Worm (Caenorhabditis elegans): Measurements from ENCODE around the gene K07F5.12.

Gene K07F5.12

DNA sequence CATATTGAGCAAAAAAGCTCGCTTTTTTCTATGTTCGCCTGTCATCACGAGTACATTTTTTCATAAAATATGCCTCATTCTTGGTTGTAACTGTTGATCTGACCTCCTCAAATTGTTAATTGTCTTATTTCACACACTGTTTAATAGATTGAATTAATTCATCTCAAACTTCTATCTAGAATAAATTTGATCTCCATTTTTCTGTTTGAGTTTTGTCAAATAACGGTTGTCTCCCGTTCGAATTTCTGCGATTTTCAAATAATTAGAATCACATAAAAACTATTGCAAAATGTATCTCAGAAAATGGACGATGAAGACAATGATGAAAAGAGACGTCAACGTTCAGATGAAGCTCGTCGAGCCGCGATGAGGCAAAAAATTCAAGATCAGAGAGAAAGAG, 6.1 kb downstream of the K07F5.12 start, which contains the start of gene K07F5.14:
Gene K07F5.14 (plus strand): TSS at position 301 of the 400 bp plus-strand sequence.
- TF ChIP-seq tra-4 (tag; optimal IDR thresholded peaks at IDR 0.05) (no peak), hnd-1 (tag; optimal IDR thresholded peaks at IDR 0.05) (no peak), tbx-11 (GFP tag; IDR thresholded peaks at IDR 0.05) (no peak), ceh-36 (tag; optimal IDR thresholded peaks at IDR 0.05) (no peak)

DNA sequence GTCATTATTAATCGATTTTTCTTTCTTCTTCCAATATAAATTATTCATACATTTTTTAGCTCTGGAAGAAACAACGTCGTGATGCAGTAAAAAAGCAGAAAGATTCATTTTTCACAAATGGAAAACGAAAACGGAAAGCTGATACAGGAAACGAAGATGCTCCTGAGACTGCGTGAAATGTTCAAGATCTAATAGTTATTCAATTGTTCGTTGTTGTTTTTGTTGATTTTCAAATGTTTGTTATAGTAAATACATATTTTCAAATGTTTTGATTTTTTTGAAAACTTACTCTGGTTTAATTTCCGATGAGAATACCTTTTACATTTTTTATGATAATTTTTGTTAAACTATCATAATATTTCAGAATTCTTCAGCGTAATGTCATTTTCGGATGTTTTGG, 8.0 kb downstream of the K07F5.12 start, which contains the start of gene K07F5.16:
Gene K07F5.16 (plus strand): TSS at position 301 of the 400 bp plus-strand sequence.
- no peak for TF ChIP-seq ama-1 (optimal IDR thresholded peaks at IDR 0.05)
- TF ChIP-seq hnd-1 (tag; optimal IDR thresholded peaks at IDR 0.05): no peak
- TF ChIP-seq hmbx-1 (tag; optimal IDR thresholded peaks at IDR 0.05): no peak
- TF ChIP-seq tra-4 (tag; optimal IDR thresholded peaks at IDR 0.05): no peak
- no peak for TF ChIP-seq tbx-11 (GFP tag; IDR thresholded peaks at IDR 0.05)
- TF ChIP-seq ceh-36 (tag; optimal IDR thresholded peaks at IDR 0.05): no peak
- TF ChIP-seq B0310.2 (tag; optimal IDR thresholded peaks at IDR 0.05): no peak
- no peak for TF ChIP-seq sea-1 (GFP tag; conservative IDR thresholded peaks at IDR 0.05)
- TF ChIP-seq tbx-37 (GFP tag; conservative IDR thresholded peaks at IDR 0.05): no peak
- no peak for TF ChIP-seq aly-1 (tag; optimal IDR thresholded peaks at IDR 0.05)
- TF ChIP-seq pes-1 (GFP tag; IDR thresholded peaks at IDR 0.05): no peak
- TF ChIP-seq hmg-4 (GFP tag; optimal IDR thresholded peaks at IDR 0.05): no peak
- no peak for TF ChIP-seq scrt-1 (GFP tag; IDR thresholded peaks at IDR 0.05)

DNA sequence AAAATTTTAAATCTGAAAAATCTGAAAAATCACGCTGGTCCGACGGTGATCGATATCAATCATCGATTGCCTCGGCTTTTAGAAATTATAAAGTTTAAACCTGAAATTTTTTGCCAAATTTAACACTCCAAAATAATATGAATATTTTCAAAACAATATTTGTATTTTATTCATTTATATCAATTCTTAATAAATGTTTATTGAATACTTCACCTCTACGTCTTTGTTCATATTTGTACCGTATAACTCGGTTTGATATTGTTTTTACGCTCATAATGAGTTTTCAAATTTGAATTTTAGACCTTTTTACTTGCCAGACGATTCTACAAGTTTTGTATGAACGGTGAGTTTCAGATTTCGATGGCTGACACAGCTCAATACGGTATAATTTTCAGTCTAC, 9.0 kb downstream of the K07F5.12 start, which contains the start of the genes K07F5.15 and K07F5.22:
Gene K07F5.15 (plus strand): TSS at position 301 of the 400 bp plus-strand sequence.
Gene K07F5.22 (plus strand): TSS at position 301 of the 400 bp plus-strand sequence.
- TF ChIP-seq tbx-11 (GFP tag; IDR thresholded peaks at IDR 0.05) (no peak), tra-4 (tag; optimal IDR thresholded peaks at IDR 0.05) (no peak), pes-1 (GFP tag; IDR thresholded peaks at IDR 0.05) (no peak), flt-1 (GFP tag; IDR thresholded peaks at IDR 0.05) (no peak), ama-1 (optimal IDR thresholded peaks at IDR 0.05) (no peak), hmbx-1 (tag; optimal IDR thresholded peaks at IDR 0.05) (no peak), scrt-1 (GFP tag; IDR thresholded peaks at IDR 0.05) (no peak), ceh-13 (GFP tag; optimal IDR thresholded peaks at IDR 0.05) (no peak), ceh-36 (tag; optimal IDR thresholded peaks at IDR 0.05) (no peak), B0310.2 (tag; optimal IDR thresholded peaks at IDR 0.05) (no peak), aly-1 (tag; optimal IDR thresholded peaks at IDR 0.05) (no peak)

DNA sequence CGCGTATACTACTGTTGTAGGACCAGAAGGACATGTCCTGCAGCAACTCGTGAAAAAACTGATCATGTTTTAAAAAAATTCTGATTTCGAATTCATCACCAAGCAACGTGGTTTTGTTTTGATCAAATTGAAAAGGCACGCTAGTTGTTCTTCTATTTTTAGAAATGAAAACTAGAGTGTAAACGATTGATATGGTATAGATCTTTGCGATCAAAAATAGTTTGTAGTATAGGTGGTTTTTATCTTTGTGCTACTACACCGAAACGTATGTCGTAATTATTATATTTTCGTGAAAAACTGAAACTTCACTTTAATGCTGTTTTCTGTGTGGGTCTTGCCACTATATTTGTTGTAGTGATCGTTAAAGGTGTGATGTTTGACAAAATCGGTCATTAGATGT, 11.1 kb downstream of the K07F5.12 start:
- TF ChIP-seq hnd-1 (tag; optimal IDR thresholded peaks at IDR 0.05) (no peak), aly-1 (tag; optimal IDR thresholded peaks at IDR 0.05) (no peak), ceh-13 (GFP tag; optimal IDR thresholded peaks at IDR 0.05) (no peak), scrt-1 (GFP tag; IDR thresholded peaks at IDR 0.05) (no peak), tbx-37 (GFP tag; conservative IDR thresholded peaks at IDR 0.05) (no peak), ets-7 (tag; optimal IDR thresholded peaks at IDR 0.05) (no peak), ama-1 (optimal IDR thresholded peaks at IDR 0.05) (no peak), F13C5.2 (tag; optimal IDR thresholded peaks at IDR 0.05) (no peak), pes-1 (GFP tag; IDR thresholded peaks at IDR 0.05) (no peak), tra-4 (tag; optimal IDR thresholded peaks at IDR 0.05) (no peak), sea-1 (GFP tag; conservative IDR thresholded peaks at IDR 0.05) (no peak), tbx-11 (GFP tag; IDR thresholded peaks at IDR 0.05) (no peak), B0310.2 (tag; optimal IDR thresholded peaks at IDR 0.05) (no peak), hmg-4 (GFP tag; optimal IDR thresholded peaks at IDR 0.05) (no peak), flt-1 (GFP tag; IDR thresholded peaks at IDR 0.05) (no peak), ceh-36 (tag; optimal IDR thresholded peaks at IDR 0.05) (no peak), hmbx-1 (tag; optimal IDR thresholded peaks at IDR 0.05) (no peak)

DNA sequence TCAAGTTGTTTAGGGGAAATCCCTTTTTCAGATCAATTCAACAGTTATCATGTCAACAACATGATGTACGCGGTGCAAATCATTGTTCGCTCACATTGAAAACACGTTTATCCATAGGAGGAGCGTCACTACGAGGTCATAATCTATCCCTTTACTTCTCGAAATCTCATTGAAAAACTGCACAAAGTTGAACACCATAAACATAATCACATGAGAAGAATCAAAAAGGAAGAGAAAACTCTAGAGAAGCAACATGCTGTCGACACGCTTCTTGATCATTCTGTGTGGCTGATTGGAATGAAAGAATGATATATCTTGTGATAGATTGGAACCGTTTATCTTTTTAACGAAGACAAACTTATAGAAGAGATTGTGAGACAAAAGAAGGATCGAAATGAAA, 12.1 kb downstream of the K07F5.12 start:
- no peak for TF ChIP-seq tbx-37 (GFP tag; conservative IDR thresholded peaks at IDR 0.05)
- no peak for TF ChIP-seq tbx-11 (GFP tag; IDR thresholded peaks at IDR 0.05)
- TF ChIP-seq hmbx-1 (tag; optimal IDR thresholded peaks at IDR 0.05): no peak
- no peak for TF ChIP-seq F13C5.2 (tag; optimal IDR thresholded peaks at IDR 0.05)
- no peak for TF ChIP-seq B0310.2 (tag; optimal IDR thresholded peaks at IDR 0.05)
- no peak for TF ChIP-seq flt-1 (GFP tag; IDR thresholded peaks at IDR 0.05)
- TF ChIP-seq ceh-36 (tag; optimal IDR thresholded peaks at IDR 0.05): no peak
- TF ChIP-seq ceh-13 (GFP tag; optimal IDR thresholded peaks at IDR 0.05): no peak
- TF ChIP-seq hnd-1 (tag; optimal IDR thresholded peaks at IDR 0.05): no peak
- no peak for TF ChIP-seq ama-1 (optimal IDR thresholded peaks at IDR 0.05)
- no peak for TF ChIP-seq pes-1 (GFP tag; IDR thresholded peaks at IDR 0.05)
- no peak for TF ChIP-seq scrt-1 (GFP tag; IDR thresholded peaks at IDR 0.05)
- no peak for TF ChIP-seq sea-1 (GFP tag; conservative IDR thresholded peaks at IDR 0.05)
- TF ChIP-seq tra-4 (tag; optimal IDR thresholded peaks at IDR 0.05): no peak

- TF ChIP-seq B0310.2 (tag; optimal IDR thresholded peaks at IDR 0.05): no peak
- TF ChIP-seq ceh-13 (GFP tag; optimal IDR thresholded peaks at IDR 0.05): no peak
- TF ChIP-seq aly-1 (tag; optimal IDR thresholded peaks at IDR 0.05): no peak
- no peak for TF ChIP-seq pes-1 (GFP tag; IDR thresholded peaks at IDR 0.05)
- TF ChIP-seq ets-7 (tag; optimal IDR thresholded peaks at IDR 0.05): no peak
- TF ChIP-seq scrt-1 (GFP tag; IDR thresholded peaks at IDR 0.05): no peak
- no peak for TF ChIP-seq tra-4 (tag; optimal IDR thresholded peaks at IDR 0.05)
- no peak for TF ChIP-seq hmbx-1 (tag; optimal IDR thresholded peaks at IDR 0.05)
- no peak for TF ChIP-seq sea-1 (GFP tag; conservative IDR thresholded peaks at IDR 0.05)
- TF ChIP-seq hmg-4 (GFP tag; optimal IDR thresholded peaks at IDR 0.05): no peak
- TF ChIP-seq ama-1 (optimal IDR thresholded peaks at IDR 0.05): no peak
- no peak for TF ChIP-seq hnd-1 (tag; optimal IDR thresholded peaks at IDR 0.05)
- TF ChIP-seq tbx-11 (GFP tag; IDR thresholded peaks at IDR 0.05): no peak
- TF ChIP-seq ceh-36 (tag; optimal IDR thresholded peaks at IDR 0.05): no peak
- TF ChIP-seq flt-1 (GFP tag; IDR thresholded peaks at IDR 0.05): no peak
- TF ChIP-seq F13C5.2 (tag; optimal IDR thresholded peaks at IDR 0.05): no peak
- no peak for TF ChIP-seq tbx-37 (GFP tag; conservative IDR thresholded peaks at IDR 0.05)
These were observed 13.5 kb downstream of the K07F5.12 start for ce11 chrIV:9869344-9869743.

- TF ChIP-seq hmg-4 (GFP tag; optimal IDR thresholded peaks at IDR 0.05): no peak
These were observed 16.4 kb downstream of the K07F5.12 start for ce11 chrIV:9872210-9872609.

DNA sequence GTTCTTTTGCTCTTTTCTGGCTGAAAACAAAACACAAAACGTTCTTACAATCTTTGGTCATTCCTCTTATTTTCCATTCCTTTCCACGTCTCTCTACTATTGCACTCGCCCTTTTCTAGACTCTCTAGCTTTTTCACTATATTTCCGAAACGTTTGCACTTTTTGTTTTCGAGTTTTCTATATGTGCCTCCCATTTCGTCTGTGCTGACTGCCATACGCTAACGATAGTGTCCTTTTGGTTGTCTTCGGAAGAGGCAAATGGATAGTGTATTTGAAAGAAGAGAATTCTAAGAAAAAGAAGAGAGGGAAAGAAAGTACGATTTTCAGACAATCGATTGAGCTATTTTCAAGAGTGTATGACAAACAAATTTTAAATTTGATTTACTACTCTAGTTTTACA, 17.0 kb downstream of the K07F5.12 start:
- TF ChIP-seq F13C5.2 (tag; optimal IDR thresholded peaks at IDR 0.05) (no peak), ama-1 (optimal IDR thresholded peaks at IDR 0.05) (no peak)

Data from whole organism, early embryonic.